Worm (Caenorhabditis elegans) whole organism, L3 larva: Measurements from ENCODE around the gene egl-8.
A peak's percentile ranks its signal among the peaks of the same experiment; 100 is the strongest.

Experiments used
- R02D3.7 ChIP-seq: fragments of 150-350 bp; optimal IDR thresholded peaks from 2 replicates; lab custom pipeline; 2014; ENCODE audit warnings: missing biosample characterization, missing genetic modification characterization
- aly-2 ChIP-seq: fragments of 150-350 bp; optimal IDR thresholded peaks from 2 replicates; lab custom pipeline; 2014; ENCODE audit warnings: missing biosample characterization, missing genetic modification characterization
- ama-1 ChIP-seq: fragments of 150-350 bp; optimal IDR thresholded peaks from 2 replicates; lab custom pipeline; 2018
- ceh-16 ChIP-seq: sonication (generic microtip); optimal IDR thresholded peaks from 2 replicates; lab custom pipeline; 2017; ENCODE audit warnings: missing biosample characterization, missing genetic modification characterization
- ceh-28 ChIP-seq: fragments of 150-350 bp; optimal IDR thresholded peaks from 2 replicates; lab custom pipeline; 2014; ENCODE audit warnings: missing biosample characterization, missing genetic modification reagents, missing genetic modification characterization
- ceh-82 ChIP-seq: fragments of 150-350 bp; optimal IDR thresholded peaks from 2 replicates; lab custom pipeline; 2014; ENCODE audit warnings: missing biosample characterization, missing genetic modification characterization
- ceh-9 ChIP-seq: sonication (generic microtip); optimal IDR thresholded peaks from 2 replicates; lab custom pipeline; 2018; ENCODE audit warnings: missing biosample characterization, missing genetic modification characterization
- daf-12 ChIP-seq: fragments of 150-350 bp; optimal IDR thresholded peaks from 2 replicates; lab custom pipeline; 2014; ENCODE audit warnings: missing biosample characterization, missing genetic modification reagents, missing genetic modification characterization
- egl-27 ChIP-seq: sonication (generic microtip); optimal IDR thresholded peaks from 4 replicates; lab custom pipeline; 2017; ENCODE audit warnings: missing biosample characterization, missing genetic modification reagents, missing genetic modification characterization
- elt-1 ChIP-seq: fragments of 150-350 bp; optimal IDR thresholded peaks from 2 replicates; lab custom pipeline; 2014; ENCODE audit warnings: missing biosample characterization, missing genetic modification characterization
- elt-2 ChIP-seq: sonication (generic microtip); optimal IDR thresholded peaks from 2 replicates; lab custom pipeline; 2016; ENCODE audit warnings: missing genetic modification reagents, mild to moderate bottlenecking, missing genetic modification characterization, missing compliant biosample characterization
- elt-3 ChIP-seq, 3 experiments: fragments of 150-350 bp in 1 of 3; sonication (generic microtip) in 2 of 3; optimal IDR thresholded peaks; 2 replicates in 2 of 3; 4 replicates in 1 of 3; lab custom pipeline; 2014 to 2017; ENCODE audit warnings: missing biosample characterization in 3 of 3, missing genetic modification characterization in 3 of 3
- eor-1 ChIP-seq, 2 experiments: fragments of 150-350 bp; optimal IDR thresholded peaks; 2 replicates each; lab custom pipeline; 2014 to 2018; ENCODE audit warnings: missing biosample characterization in 2 of 2, missing genetic modification characterization in 2 of 2
- fkh-10 ChIP-seq: sonication (generic microtip); optimal IDR thresholded peaks from 2 replicates; lab custom pipeline; 2017; ENCODE audit warnings: missing biosample characterization, missing genetic modification reagents, missing genetic modification characterization
- fkh-2 ChIP-seq: fragments of 150-350 bp; optimal IDR thresholded peaks from 2 replicates; lab custom pipeline; 2014; ENCODE audit warnings: missing biosample characterization, missing genetic modification reagents, missing genetic modification characterization
- fos-1 ChIP-seq: fragments of 150-350 bp; optimal IDR thresholded peaks from 2 replicates; lab custom pipeline; 2014; ENCODE audit warnings: missing biosample characterization, missing genetic modification characterization
- hmg-11 ChIP-seq: sonication (generic microtip); optimal IDR thresholded peaks from 2 replicates; lab custom pipeline; 2016; ENCODE audit warnings: missing genetic modification characterization, missing compliant biosample characterization
- jun-1 ChIP-seq: fragments of 150-350 bp; optimal IDR thresholded peaks from 2 replicates; lab custom pipeline; 2014; ENCODE audit warnings: missing biosample characterization, missing genetic modification reagents, missing genetic modification characterization
- lin-15B ChIP-seq: fragments of 150-350 bp; optimal IDR thresholded peaks from 2 replicates; lab custom pipeline; 2014; ENCODE audit warnings: missing biosample characterization, missing genetic modification characterization
- lin-39 ChIP-seq: fragments of 150-350 bp; optimal IDR thresholded peaks from 2 replicates; lab custom pipeline; 2018; ENCODE audit warnings: missing biosample characterization, missing genetic modification reagents, missing genetic modification characterization
- lsy-12 ChIP-seq: sonication (generic microtip); optimal IDR thresholded peaks from 2 replicates; lab custom pipeline; 2016; ENCODE audit warnings: mild to moderate bottlenecking, missing genetic modification characterization, missing compliant biosample characterization
- mml-1 ChIP-seq: fragments of 150-350 bp; sonication (generic microtip); optimal IDR thresholded peaks from 3 replicates; lab custom pipeline; 2014; ENCODE audit warnings: missing biosample characterization, missing genetic modification characterization
- nfya-1 ChIP-seq: sonication (generic microtip); optimal IDR thresholded peaks from 2 replicates; lab custom pipeline; 2017; ENCODE audit warnings: missing genetic modification characterization, mild to moderate bottlenecking, missing compliant biosample characterization, antibody characterized with exemption, moderate library complexity; ENCODE audit not compliant: insufficient read depth
- nhr-12 ChIP-seq: fragments of 150-350 bp; optimal IDR thresholded peaks from 2 replicates; lab custom pipeline; 2014; ENCODE audit warnings: missing biosample characterization, missing genetic modification characterization
- nhr-23 ChIP-seq: fragments of 150-350 bp; optimal IDR thresholded peaks from 2 replicates; lab custom pipeline; 2014; ENCODE audit warnings: missing biosample characterization, missing genetic modification reagents, missing genetic modification characterization
- nhr-237 ChIP-seq: fragments of 150-350 bp; optimal IDR thresholded peaks from 2 replicates; lab custom pipeline; 2014; ENCODE audit warnings: missing biosample characterization, missing genetic modification characterization
- nhr-25 ChIP-seq: sonication (generic microtip); optimal IDR thresholded peaks from 2 replicates; lab custom pipeline; 2017; ENCODE audit warnings: missing biosample characterization, missing genetic modification characterization
- nhr-28 ChIP-seq: fragments of 150-350 bp; optimal IDR thresholded peaks from 2 replicates; lab custom pipeline; 2014; ENCODE audit warnings: missing biosample characterization, missing genetic modification characterization
- nhr-43 ChIP-seq: sonication (generic microtip); optimal IDR thresholded peaks from 2 replicates; lab custom pipeline; 2016; ENCODE audit warnings: mild to moderate bottlenecking, missing genetic modification characterization, missing compliant biosample characterization; ENCODE audit not compliant: poor library complexity, severe bottlenecking
- nhr-67 ChIP-seq: fragments of 150-350 bp; optimal IDR thresholded peaks from 2 replicates; lab custom pipeline; 2014; ENCODE audit warnings: missing biosample characterization, missing genetic modification characterization
- nhr-76 ChIP-seq: fragments of 150-350 bp; sonication (generic microtip); optimal IDR thresholded peaks from 5 replicates; lab custom pipeline; 2014; ENCODE audit warnings: missing biosample characterization, missing genetic modification characterization
- nhr-77 ChIP-seq: fragments of 150-350 bp; optimal IDR thresholded peaks from 2 replicates; lab custom pipeline; 2014; ENCODE audit warnings: missing biosample characterization, missing genetic modification characterization
- pha-4 ChIP-seq: fragments of 150-350 bp; optimal IDR thresholded peaks from 2 replicates; lab custom pipeline; 2014; ENCODE audit warnings: missing biosample characterization, missing genetic modification reagents, missing genetic modification characterization
- pqm-1 ChIP-seq: fragments of 150-350 bp; optimal IDR thresholded peaks from 2 replicates; lab custom pipeline; 2017; ENCODE audit warnings: missing biosample characterization, missing genetic modification characterization, inconsistent platforms
- sea-2 ChIP-seq: fragments of 150-350 bp; sonication (generic microtip); optimal IDR thresholded peaks from 4 replicates; lab custom pipeline; 2014; ENCODE audit warnings: missing biosample characterization, missing genetic modification reagents, missing genetic modification characterization
- skn-1 ChIP-seq: fragments of 150-350 bp; optimal IDR thresholded peaks from 2 replicates; lab custom pipeline; 2014; ENCODE audit warnings: missing biosample characterization, missing genetic modification characterization
- snpc-4 ChIP-seq: fragments of 150-350 bp; optimal IDR thresholded peaks from 2 replicates; lab custom pipeline; 2014; ENCODE audit warnings: missing biosample characterization, missing genetic modification characterization
- tbx-2 ChIP-seq: sonication (generic microtip); optimal IDR thresholded peaks from 2 replicates; lab custom pipeline; 2016; ENCODE audit warnings: mild to moderate bottlenecking, missing genetic modification characterization, missing compliant biosample characterization
- unc-39 ChIP-seq: sonication (generic microtip); optimal IDR thresholded peaks from 4 replicates; lab custom pipeline; 2017; ENCODE audit warnings: missing biosample characterization, missing genetic modification characterization
- unc-62 ChIP-seq: fragments of 150-350 bp; sonication (generic microtip); optimal IDR thresholded peaks from 4 replicates; lab custom pipeline; 2014; ENCODE audit warnings: missing biosample characterization, missing genetic modification reagents, missing genetic modification characterization
- zag-1 ChIP-seq: fragments of 150-350 bp; optimal IDR thresholded peaks from 2 replicates; lab custom pipeline; 2014; ENCODE audit warnings: missing biosample characterization, missing genetic modification characterization
- ztf-11 ChIP-seq: fragments of 150-350 bp; optimal IDR thresholded peaks from 2 replicates; lab custom pipeline; 2014; ENCODE audit warnings: missing biosample characterization, missing genetic modification characterization
- ztf-4 ChIP-seq: fragments of 150-350 bp; optimal IDR thresholded peaks from 2 replicates; lab custom pipeline; 2014; ENCODE audit warnings: missing biosample characterization, missing genetic modification characterization

The egl-8 gene

DNA sequence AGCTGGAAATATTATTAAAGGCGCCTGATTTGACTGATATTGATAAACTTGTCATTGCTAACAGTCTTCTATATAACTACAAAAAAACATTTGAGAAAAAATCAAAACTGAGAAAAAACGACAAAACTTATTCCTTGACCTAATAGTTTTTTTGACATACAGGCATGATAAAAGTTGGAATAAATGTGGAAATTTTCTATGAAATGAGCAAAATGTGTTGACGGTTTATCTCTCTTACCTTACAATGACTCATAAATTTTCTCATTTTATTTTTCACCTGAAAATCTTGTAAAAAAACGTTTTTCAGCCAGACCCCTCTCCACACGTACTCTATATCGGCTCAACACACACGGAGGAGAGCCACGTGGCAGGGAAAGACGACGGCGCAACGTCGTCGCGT is at the start of gene egl-8:
TSS of gene egl-8 (plus strand) at position 301 of the 400 bp plus-strand sequence.
- TF ChIP-seq fkh-2 (no peak), ceh-28 (tag; lab: Kevin White, UChicago) (no peak), eor-1 (tag; optimal IDR thresholded peaks at IDR 0.05; lab: Kevin White, UChicago) (no peak), nhr-76 (no peak), jun-1 (tag; lab: Kevin White, UChicago) (no peak), pqm-1 (tag; lab: Kevin White, UChicago) (no peak), egl-27 (tag; lab: Kevin White, UChicago) (no peak), ceh-82 (tag; lab: Kevin White, UChicago) (no peak), nhr-67 (tag; lab: Kevin White, UChicago) (no peak), lin-15B (tag; lab: Kevin White, UChicago) (no peak), snpc-4 (no peak), ceh-9 (tag; lab: Kevin White, UChicago) (no peak), nhr-23 (tag; lab: Kevin White, UChicago) (no peak), elt-1 (tag; lab: Kevin White, UChicago) (no peak), lin-39 (no peak)

DNA sequence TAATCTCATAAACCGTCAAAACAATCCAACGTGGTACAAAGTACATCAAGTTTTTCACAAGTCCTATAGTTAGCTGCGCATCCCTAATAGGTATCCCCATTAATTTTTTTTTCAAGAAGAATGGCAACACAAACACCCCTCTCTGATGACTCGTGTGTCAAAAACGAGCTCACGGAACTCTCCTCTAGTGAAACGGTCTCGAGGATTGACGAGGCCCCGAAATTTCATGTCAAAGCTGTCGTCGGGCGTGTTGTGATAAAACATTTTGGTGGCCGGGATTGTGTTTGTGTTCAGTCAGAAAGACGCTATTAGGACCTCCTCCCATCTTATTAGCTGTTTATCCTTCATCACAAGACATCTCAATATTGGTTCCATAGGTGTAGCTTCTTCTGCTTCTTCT is 19.3 kb upstream of the egl-8 start, which contains the start of gene idpp-2:
TSS of gene idpp-2 (plus strand) at position 301 of the 400 bp plus-strand sequence.
- TF ChIP-seq unc-39 (tag; lab: Kevin White, UChicago), result no peak
- no peak for TF ChIP-seq nhr-76

DNA sequence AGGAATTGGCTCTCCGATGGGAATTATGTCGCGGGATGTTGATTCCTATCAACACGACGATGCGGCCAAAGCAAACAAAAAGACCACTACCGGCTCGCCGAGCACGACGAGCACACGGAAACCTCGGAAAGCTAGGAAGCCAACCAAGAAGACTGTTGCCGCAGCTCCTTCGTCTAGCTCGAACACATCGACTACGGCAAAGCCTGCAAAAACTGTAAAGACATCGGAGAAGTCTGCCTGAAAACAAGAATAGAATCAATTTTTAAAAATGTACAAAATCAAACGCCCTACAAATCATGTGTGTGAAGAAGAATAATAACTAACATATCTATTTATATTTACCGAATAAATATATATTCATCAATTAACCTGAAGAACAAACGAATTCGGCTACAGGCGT is 14.3 kb upstream of the egl-8 start:
- TF ChIP-seq mml-1 (no peak), ama-1 (lab: Kevin White, UChicago) (peak; percentile 63)

DNA sequence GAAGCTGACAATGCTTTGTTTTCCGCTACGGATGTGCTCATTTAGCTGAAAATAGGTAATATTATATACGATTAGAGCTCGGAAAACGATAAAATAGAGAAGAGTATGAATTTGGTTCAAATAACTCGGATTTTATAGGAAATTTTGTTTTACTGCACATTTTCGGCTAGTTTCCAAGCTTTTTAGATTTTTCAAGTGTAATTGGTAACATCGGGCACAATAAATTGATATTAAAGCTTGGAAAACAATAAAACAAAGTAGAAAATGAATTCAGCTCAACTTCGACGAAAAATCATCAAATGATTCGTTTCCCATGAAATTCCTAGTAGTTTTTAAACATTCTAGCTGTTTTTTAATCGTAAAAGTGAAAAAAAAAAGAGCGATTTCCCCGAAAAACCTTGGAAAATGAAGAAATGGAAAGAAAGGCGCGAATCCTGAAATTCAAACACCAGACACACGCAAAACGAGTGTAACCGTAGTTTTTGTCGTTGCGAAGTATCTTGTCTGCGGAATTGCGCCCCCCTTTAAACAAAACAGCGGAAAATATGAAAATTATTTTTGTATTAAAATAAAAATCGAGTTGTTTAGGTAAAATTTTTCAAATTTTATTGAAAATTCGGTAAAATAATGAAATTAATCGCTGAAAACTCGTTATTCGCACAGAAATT is 12.7 kb upstream of the egl-8 start, which contains the start of gene ife-3:
TSS of gene ife-3 (minus strand) at position 51 of the 668 bp plus-strand sequence.
- TF ChIP-seq nhr-43 (tag; lab: Kevin White, UChicago) (peak; percentile 16), elt-1 (tag; lab: Kevin White, UChicago) (no peak), R02D3.7 (no peak), mml-1 (no peak), zag-1 (tag; lab: Kevin White, UChicago) (no peak), elt-3 (tag; optimal IDR thresholded peaks at IDR 0.05; lab: Kevin White, UChicago) (no peak), nhr-237 (tag; lab: Kevin White, UChicago) (no peak), elt-2 (no peak), lsy-12 (tag; lab: Kevin White, UChicago) (no peak), nfya-1 (tag; lab: Kevin White, UChicago) (peak; percentile 86), nhr-76 (no peak), pha-4 (peak; percentile 75), tbx-2 (tag; lab: Kevin White, UChicago) (no peak), fkh-2 (no peak), lin-15B (tag; lab: Kevin White, UChicago) (peak; percentile 64), fkh-10 (GFP tag; lab: Kevin White, UChicago) (no peak), ceh-28 (tag; lab: Kevin White, UChicago) (no peak), eor-1 (tag; optimal IDR thresholded peaks at IDR 0.05; lab: Kevin White, UChicago) (no peak), ceh-82 (tag; lab: Kevin White, UChicago) (no peak), skn-1 (no peak), ama-1 (lab: Kevin White, UChicago) (peak; percentile 89), unc-62 (GFP tag; lab: Kevin White, UChicago) (no peak), ceh-16 (tag; lab: Kevin White, UChicago) (no peak), hmg-11 (no peak), jun-1 (tag; lab: Kevin White, UChicago) (no peak), ceh-9 (tag; lab: Kevin White, UChicago) (no peak), fos-1 (tag; lab: Kevin White, UChicago) (no peak), sea-2 (GFP tag; lab: Kevin White, UChicago) (no peak), daf-12 (tag; lab: Kevin White, UChicago) (no peak), aly-2 (tag; lab: Kevin White, UChicago) (no peak), ztf-4 (tag; lab: Kevin White, UChicago) (no peak), ztf-11 (no peak), nhr-12 (tag; lab: Kevin White, UChicago) (no peak), nhr-28 (no peak), nhr-23 (tag; lab: Kevin White, UChicago) (peak; percentile 68), snpc-4 (no peak), nhr-67 (tag; lab: Kevin White, UChicago) (no peak), lin-39 (peak; percentile 29), pqm-1 (tag; lab: Kevin White, UChicago) (no peak), nhr-77 (tag; lab: Kevin White, UChicago) (no peak), egl-27 (tag; lab: Kevin White, UChicago) (no peak), nhr-25 (tag; lab: Kevin White, UChicago) (peak; percentile 27)
